Fruit fly (Drosophila melanogaster) S2 (cell line): ENCODE measurements around the gene CG15773.

ENCODE experiments used
- CG8478 ChIP-seq: fragments of >200 bp; optimal IDR thresholded peaks from 2 replicates; lab custom pipeline; 2018
- CTCF ChIP-seq, 2 experiments: fragments of >200 bp; optimal IDR thresholded peaks; 2 replicates each; lab custom pipeline; 2018

dm6 chrX:5718476-5719012 lies 14.0 kb upstream of the CG15773 start:
- TF ChIP-seq CG8478 (lab: Kevin White, UChicago) (no peak), CTCF (optimal IDR thresholded peaks at IDR 0.05; lab: Kevin White, UChicago) (no peak)
